ENCODE assay signal across 2 fruit fly cellular contexts in the genomic region with DNA sequence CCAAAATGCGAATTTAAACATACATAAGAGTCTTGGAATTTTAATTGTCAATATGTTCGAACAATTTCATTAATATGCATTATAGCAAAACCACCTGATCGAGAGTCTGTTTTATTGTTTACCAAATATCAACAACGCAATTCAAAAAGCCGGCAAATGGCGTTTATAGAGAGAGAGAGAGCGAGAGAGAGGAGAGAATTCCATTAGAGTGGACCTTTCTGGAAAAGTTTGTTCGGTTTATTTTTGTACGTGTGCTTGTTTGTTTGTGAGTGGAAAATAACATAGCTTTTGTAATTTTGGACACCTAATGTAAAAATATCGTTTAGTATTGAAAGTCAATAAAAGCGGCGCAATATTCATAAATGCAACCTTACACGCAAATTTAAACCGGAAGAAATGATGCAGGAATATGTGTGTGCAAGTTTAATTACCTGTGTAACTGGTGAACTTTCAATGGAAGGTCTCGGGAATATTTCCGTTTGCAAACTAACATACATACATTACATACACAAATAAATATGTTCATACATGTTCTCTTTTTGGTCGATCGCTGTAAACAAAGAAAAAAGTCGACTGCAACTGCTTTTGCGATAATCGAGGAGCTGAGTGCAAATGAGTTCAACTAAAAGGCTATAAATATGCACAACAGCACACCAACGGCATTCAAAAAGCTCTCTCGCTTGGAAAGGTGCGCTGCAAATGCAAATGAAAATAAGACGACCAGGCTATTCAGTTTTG.
A peak's percentile ranks its signal among the peaks of the same experiment; 100 is the strongest.
TF ChIP-seq lines count a peak whose summit lies in the region.

A gene (minus strand): TSS at position 588 of the 738 bp plus-strand sequence.

TF ChIP-seq in whole organism, embryonic, 481 proteins besides CTCF, POLR2A, EP300 and RAD21 (continued from another document and continues in another):
- TF ChIP-seq Lhr (GFP tag; optimal IDR thresholded peaks at IDR 0.05; lab: Kevin White, UChicago) (peak; percentile 78), Sry-δ (GFP tag; optimal IDR thresholded peaks at IDR 0.05; lab: Kevin White, UChicago) (peak; percentile 33), CG9932 (GFP tag; IDR thresholded peaks at IDR 0.05; lab: Robert Waterston, UW) (peak; percentile 30; the same call in 1 of the 2 replicates), Bteb2 (GFP tag; optimal IDR thresholded peaks at IDR 0.05; lab: Kevin White, UChicago) (peak; percentile 81), phol (tag; optimal IDR thresholded peaks at IDR 0.05; lab: Kevin White, UChicago) (peak; percentile 62), nom (GFP tag; optimal IDR thresholded peaks at IDR 0.05; lab: Kevin White, UChicago) (peak; percentile 77), NFAT (GFP tag; IDR thresholded peaks at IDR 0.05; lab: Robert Waterston, UW) (peak; percentile 60), Hr51 (GFP tag; optimal IDR thresholded peaks at IDR 0.05; lab: Kevin White, UChicago) (peak; percentile 70), CG33213 (GFP tag; optimal IDR thresholded peaks at IDR 0.05; lab: Kevin White, UChicago) (peak; percentile 86), B-H1 (GFP tag; IDR thresholded peaks at IDR 0.05; lab: Robert Waterston, UW) (no peak; the same call in 2 of the 3 replicates), CG10565 (GFP tag; optimal IDR thresholded peaks at IDR 0.05; lab: Kevin White, UChicago) (no peak), tin (GFP tag; optimal IDR thresholded peaks at IDR 0.05; lab: Kevin White, UChicago) (peak; percentile 56), danr (GFP tag; IDR thresholded peaks at IDR 0.05; lab: Robert Waterston, UW) (no peak), CG42726 (GFP tag; IDR thresholded peaks at IDR 0.05; lab: Robert Waterston, UW; ENCODE audit: partially characterized antibody) (no peak), Hr78 (GFP tag; optimal IDR thresholded peaks at IDR 0.05; lab: Kevin White, UChicago) (peak in 1 of 2 experiments; percentile 52), Atf3 (GFP tag; optimal IDR thresholded peaks at IDR 0.05; lab: Kevin White, UChicago) (peak; percentile 76), CG6854 (GFP tag; optimal IDR thresholded peaks at IDR 0.05; lab: Kevin White, UChicago) (peak; percentile 87), CG11504 (tag; optimal IDR thresholded peaks at IDR 0.05; lab: Kevin White, UChicago) (peak; percentile 80), oc (tag; optimal IDR thresholded peaks at IDR 0.05; lab: Kevin White, UChicago) (peak; percentile 77), Ptx1 (GFP tag; IDR thresholded peaks at IDR 0.05; lab: Robert Waterston, UW) (no peak), hbn (GFP tag; IDR thresholded peaks at IDR 0.05; lab: Robert Waterston, UW; ENCODE audit: partially characterized antibody) (no peak), CG31224 (GFP tag; IDR thresholded peaks at IDR 0.05; lab: Robert Waterston, UW) (no peak), Side (GFP tag; optimal IDR thresholded peaks at IDR 0.05; lab: Kevin White, UChicago) (peak; percentile 72), CG4360 (GFP tag; IDR thresholded peaks at IDR 0.05; lab: Robert Waterston, UW) (no peak), Opbp (GFP tag; IDR thresholded peaks at IDR 0.05; lab: Robert Waterston, UW; ENCODE audit: partially characterized antibody) (no peak), dati (GFP tag; IDR thresholded peaks at IDR 0.05; lab: Robert Waterston, UW) (no peak), Taf1 (GFP tag; IDR thresholded peaks at IDR 0.05; lab: Robert Waterston, UW) (no peak), nau (GFP tag; optimal IDR thresholded peaks at IDR 0.05; lab: Kevin White, UChicago) (peak; percentile 61), CG9797 (GFP tag; optimal IDR thresholded peaks at IDR 0.05; lab: Kevin White, UChicago) (no peak), Sry-β (GFP tag; optimal IDR thresholded peaks at IDR 0.05; lab: Kevin White, UChicago) (peak; percentile 66), salm (tag; optimal IDR thresholded peaks at IDR 0.05; lab: Kevin White, UChicago) (peak; percentile 86), ind (GFP tag; optimal IDR thresholded peaks at IDR 0.05; lab: Kevin White, UChicago) (peak; percentile 2), CG11560 (tag; IDR thresholded peaks at IDR 0.05; lab: Robert Waterston, UW) (no peak), ewg (GFP tag; optimal IDR thresholded peaks at IDR 0.05; lab: Kevin White, UChicago) (peak; percentile 79), wor (GFP tag; IDR thresholded peaks at IDR 0.05; lab: Robert Waterston, UW) (no peak), sug (tag; optimal IDR thresholded peaks at IDR 0.05; lab: Kevin White, UChicago) (peak; percentile 57), Fer2 (tag; optimal IDR thresholded peaks at IDR 0.05; lab: Kevin White, UChicago) (peak; percentile 53), az2 (GFP tag; optimal IDR thresholded peaks at IDR 0.05; lab: Kevin White, UChicago) (peak; percentile 72), Rfx (GFP tag; IDR thresholded peaks at IDR 0.05; lab: Robert Waterston, UW) (peak; percentile 42; the same call in 1 of the 2 replicates), aop (GFP tag; IDR thresholded peaks at IDR 0.05; lab: Robert Waterston, UW) (no peak), sr (GFP tag; IDR thresholded peaks at IDR 0.05; lab: Robert Waterston, UW) (peak; percentile 51; the same call in 1 of the 3 replicates), NC2β (GFP tag; optimal IDR thresholded peaks at IDR 0.05; lab: Kevin White, UChicago) (peak; percentile 91), Dip2 (GFP tag; IDR thresholded peaks at IDR 0.05; lab: Robert Waterston, UW) (no peak), kay (GFP tag; optimal IDR thresholded peaks at IDR 0.05; lab: Kevin White, UChicago) (peak; percentile 77), luna (GFP tag; optimal IDR thresholded peaks at IDR 0.05; lab: Kevin White, UChicago) (peak; percentile 28), CG10147 (GFP tag; optimal IDR thresholded peaks at IDR 0.05; lab: Kevin White, UChicago) (peak; percentile 52), Spps (tag; optimal IDR thresholded peaks at IDR 0.05; lab: Kevin White, UChicago) (peak; percentile 73), CG3726 (GFP tag; IDR thresholded peaks at IDR 0.05; lab: Robert Waterston, UW) (no peak; the same call in 2 of the 3 replicates), CG4617 (GFP tag; optimal IDR thresholded peaks at IDR 0.05; lab: Kevin White, UChicago; ENCODE audit: borderline replicate concordance) (peak; percentile 49), cg (GFP tag; optimal IDR thresholded peaks at IDR 0.05; lab: Kevin White, UChicago) (peak; percentile 43), croc (GFP tag; conservative IDR thresholded peaks at IDR 0.05; lab: Robert Waterston, UW) (no peak), ab (GFP tag; optimal IDR thresholded peaks at IDR 0.05; lab: Kevin White, UChicago) (no peak), CG5245 (GFP tag; optimal IDR thresholded peaks at IDR 0.05; lab: Kevin White, UChicago) (peak; percentile 58), inv (GFP tag; IDR thresholded peaks at IDR 0.05; lab: Robert Waterston, UW; ENCODE audit: partially characterized antibody) (no peak), CG7839 (tag; optimal IDR thresholded peaks at IDR 0.05; lab: Kevin White, UChicago) (peak; percentile 64), CG9609 (GFP tag; optimal IDR thresholded peaks at IDR 0.05; lab: Kevin White, UChicago) (peak; percentile 52), CG1832 (GFP tag; optimal IDR thresholded peaks at IDR 0.05; lab: Kevin White, UChicago) (no peak), CG2120 (GFP tag; optimal IDR thresholded peaks at IDR 0.05; lab: Kevin White, UChicago) (peak; percentile 71), corto (GFP tag; optimal IDR thresholded peaks at IDR 0.05; lab: Kevin White, UChicago) (peak; percentile 69), CG34224 (GFP tag; IDR thresholded peaks at IDR 0.05; lab: Robert Waterston, UW; ENCODE audit: partially characterized antibody) (peak; percentile 26; the same call in 1 of the 3 replicates)

TF ChIP-seq in whole organism, prepupa, 60 proteins besides CTCF, POLR2A, EP300 and RAD21 (continued from another document):
- TF ChIP-seq CG16779 (tag; optimal IDR thresholded peaks at IDR 0.05; lab: Kevin White, UChicago) (peak; percentile 86), CG10631 (GFP tag; optimal IDR thresholded peaks at IDR 0.05; lab: Kevin White, UChicago) (peak; percentile 69), CG31627 (GFP tag; optimal IDR thresholded peaks at IDR 0.05; lab: Kevin White, UChicago) (peak; percentile 71), fkh (GFP tag; optimal IDR thresholded peaks at IDR 0.05; lab: Kevin White, UChicago) (peak; percentile 96), CG34406 (GFP tag; optimal IDR thresholded peaks at IDR 0.05; lab: Kevin White, UChicago) (peak; percentile 81), salr (GFP tag; optimal IDR thresholded peaks at IDR 0.05; lab: Kevin White, UChicago) (peak; percentile 58 to 59), Eip78C (GFP tag; lab: Kevin White, UChicago) (peak; percentile 96), dac (GFP tag; optimal IDR thresholded peaks at IDR 0.05; lab: Kevin White, UChicago) (peak; percentile 67), fd59A (GFP tag; optimal IDR thresholded peaks at IDR 0.05; lab: Kevin White, UChicago) (peak; percentile 58), CG8119 (GFP tag; IDR thresholded peaks at IDR 0.05; lab: Robert Waterston, UW) (peak; percentile 91; the same call in 2 of the 3 replicates), eg (GFP tag; IDR thresholded peaks at IDR 0.05; lab: Robert Waterston, UW) (peak; percentile 87; the same call in 2 of the 3 replicates), achi (GFP tag; optimal IDR thresholded peaks at IDR 0.05; lab: Kevin White, UChicago) (peak; percentile 81), CG6276 (GFP tag; optimal IDR thresholded peaks at IDR 0.05; lab: Kevin White, UChicago) (peak; percentile 88)
